Worm (Caenorhabditis elegans): ENCODE results near the gene nhr-146.

The nhr-146 gene

ce11 chrIV:1626342-1626855 is at the start of gene nhr-146:
TSS of gene nhr-146 (plus strand) at chrIV:1626805.
- TF ChIP-seq sea-2 (GFP tag; optimal IDR thresholded peaks at IDR 0.05) (no peak), zag-1 (tag; optimal IDR thresholded peaks at IDR 0.05) (no peak), tbx-2 (tag; optimal IDR thresholded peaks at IDR 0.05) (no peak), fkh-2 (tag; optimal IDR thresholded peaks at IDR 0.05) (no peak), pqm-1 (tag; optimal IDR thresholded peaks at IDR 0.05) (no peak), nhr-11 (tag; optimal IDR thresholded peaks at IDR 0.05) (no peak)

ce11 chrIV:1595802-1596201 is 30.8 kb upstream of the nhr-146 start, which contains the start of gene npp-8:
TSS of gene npp-8 (minus strand) at chrIV:1595824.
- TF ChIP-seq ceh-9 (tag; optimal IDR thresholded peaks at IDR 0.05), result no peak
- TF ChIP-seq mdl-1 (tag; optimal IDR thresholded peaks at IDR 0.05), result no peak
- peak; percentile 4 for TF ChIP-seq fos-1 (tag; optimal IDR thresholded peaks at IDR 0.05)
- TF ChIP-seq pqm-1 (tag; optimal IDR thresholded peaks at IDR 0.05), result no peak
- no peak for TF ChIP-seq unc-62 (GFP tag; optimal IDR thresholded peaks at IDR 0.05)
- TF ChIP-seq nhr-76 (tag; optimal IDR thresholded peaks at IDR 0.05), result no peak
- TF ChIP-seq elt-3 (tag; optimal IDR thresholded peaks at IDR 0.05), result no peak
- no peak for TF ChIP-seq ztf-4 (tag; optimal IDR thresholded peaks at IDR 0.05)
- peak; percentile 67 for TF ChIP-seq ceh-28 (tag; optimal IDR thresholded peaks at IDR 0.05)
- no peak for TF ChIP-seq zag-1 (tag; optimal IDR thresholded peaks at IDR 0.05)
- TF ChIP-seq ama-1 (optimal IDR thresholded peaks at IDR 0.05), result peak; percentile 52
- TF ChIP-seq daf-12 (tag; optimal IDR thresholded peaks at IDR 0.05), result no peak
- peak; percentile 16 for TF ChIP-seq ceh-82 (tag; optimal IDR thresholded peaks at IDR 0.05)
- no peak for TF ChIP-seq nhr-11 (tag; optimal IDR thresholded peaks at IDR 0.05)
- peak; percentile 86 for TF ChIP-seq lsy-12 (tag; optimal IDR thresholded peaks at IDR 0.05)
- no peak for TF ChIP-seq nhr-28 (tag; optimal IDR thresholded peaks at IDR 0.05)
- TF ChIP-seq egl-5 (tag; optimal IDR thresholded peaks at IDR 0.05), result no peak
- TF ChIP-seq nhr-43 (tag; optimal IDR thresholded peaks at IDR 0.05; ENCODE audit: poor library complexity, severe bottlenecking), result no peak
- TF ChIP-seq egl-27 (tag; optimal IDR thresholded peaks at IDR 0.05), result peak; percentile 6
- TF ChIP-seq ceh-16 (tag; optimal IDR thresholded peaks at IDR 0.05), result peak; percentile 31
- peak; percentile 73 for TF ChIP-seq skn-1 (tag; optimal IDR thresholded peaks at IDR 0.05)
- peak; percentile 77 for TF ChIP-seq lin-39 (tag; optimal IDR thresholded peaks at IDR 0.05)
- no peak for TF ChIP-seq nhr-67 (tag; optimal IDR thresholded peaks at IDR 0.05)
- no peak for TF ChIP-seq aly-2 (tag; optimal IDR thresholded peaks at IDR 0.05)
- TF ChIP-seq pha-4 (tag; optimal IDR thresholded peaks at IDR 0.05), result peak; percentile 84
- TF ChIP-seq snpc-4 (tag; optimal IDR thresholded peaks at IDR 0.05), result peak; percentile 61
- TF ChIP-seq ZK546.5 (tag; optimal IDR thresholded peaks at IDR 0.05), result no peak
- peak; percentile 64 for TF ChIP-seq elt-2 (tag; optimal IDR thresholded peaks at IDR 0.05)
- TF ChIP-seq nhr-77 (tag; optimal IDR thresholded peaks at IDR 0.05), result no peak
- peak; percentile 82 for TF ChIP-seq nfya-1 (tag; optimal IDR thresholded peaks at IDR 0.05; ENCODE audit: insufficient read depth)
- peak; percentile 74 for TF ChIP-seq nhr-25 (tag; optimal IDR thresholded peaks at IDR 0.05)
- no peak for TF ChIP-seq sea-2 (GFP tag; optimal IDR thresholded peaks at IDR 0.05)
- TF ChIP-seq jun-1 (tag; optimal IDR thresholded peaks at IDR 0.05), result peak; percentile 33
- no peak for TF ChIP-seq elt-1 (tag; optimal IDR thresholded peaks at IDR 0.05)
- peak; percentile 61 for TF ChIP-seq tbx-2 (tag; optimal IDR thresholded peaks at IDR 0.05)
- TF ChIP-seq fkh-2 (tag; optimal IDR thresholded peaks at IDR 0.05), result no peak
- peak; percentile 55 for TF ChIP-seq R02D3.7 (tag; optimal IDR thresholded peaks at IDR 0.05)
- TF ChIP-seq mml-1 (tag; optimal IDR thresholded peaks at IDR 0.05), result no peak
- TF ChIP-seq hmg-11 (tag; optimal IDR thresholded peaks at IDR 0.05), result peak; percentile 93
- no peak for TF ChIP-seq unc-39 (tag; optimal IDR thresholded peaks at IDR 0.05)
- TF ChIP-seq nhr-12 (tag; optimal IDR thresholded peaks at IDR 0.05), result no peak
- no peak for TF ChIP-seq fkh-10 (GFP tag; optimal IDR thresholded peaks at IDR 0.05)
- TF ChIP-seq ztf-11 (tag; optimal IDR thresholded peaks at IDR 0.05), result no peak
- TF ChIP-seq lin-15B (tag; optimal IDR thresholded peaks at IDR 0.05), result peak; percentile 84
- TF ChIP-seq nhr-237 (tag; optimal IDR thresholded peaks at IDR 0.05), result no peak
- peak; percentile 77 for TF ChIP-seq nhr-23 (tag; optimal IDR thresholded peaks at IDR 0.05)
- TF ChIP-seq eor-1 (tag; optimal IDR thresholded peaks at IDR 0.05), result no peak

All from whole organism, L3 larva.